Worm (Caenorhabditis elegans) whole organism, early embryonic: ENCODE results near the gene spp-1.

ENCODE experiments used
- B0310.2 ChIP-seq: sonication (generic microtip); optimal IDR thresholded peaks from 2 replicates; lab custom pipeline; 2016; ENCODE audit warnings: mild to moderate bottlenecking, missing genetic modification characterization, missing compliant biosample characterization
- ama-1 ChIP-seq: fragments of 150-350 bp; optimal IDR thresholded peaks from 2 replicates; lab custom pipeline; 2014
- flt-1 ChIP-seq: fragments of 200-800 bp; sonication (Bioruptor generic); IDR thresholded peaks from 2 replicates; pipeline ENCODE4 v1.3.6; 2022; ENCODE audit warnings: missing genetic modification characterization, missing compliant biosample characterization

DNA sequence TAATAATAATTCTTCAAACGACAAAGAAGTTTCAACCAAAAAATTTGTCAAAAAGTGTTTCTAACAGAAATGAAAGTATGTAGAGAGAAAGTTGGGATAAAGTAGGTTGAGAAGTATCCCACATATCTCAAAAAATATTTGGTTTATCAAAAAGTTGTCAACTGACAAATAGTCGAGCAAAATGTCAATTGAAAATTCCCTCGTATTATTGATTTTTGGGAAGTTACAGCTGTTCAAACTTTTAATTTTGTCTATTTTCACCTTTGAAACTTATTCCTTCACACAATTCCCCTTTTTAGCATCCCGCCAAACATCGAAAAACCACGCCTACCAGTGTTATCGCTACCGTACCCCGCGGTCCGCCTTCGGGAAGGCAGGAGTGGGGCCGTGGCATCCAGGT, 8.4 kb downstream of the spp-1 start, which contains the start of gene tbx-8:
- TF ChIP-seq flt-1 (no peak), B0310.2 (tag; lab: Kevin White, UChicago) (no peak), ama-1 (lab: Kevin White, UChicago) (no peak)
